Worm (Caenorhabditis elegans) whole organism, L4 larva: ENCODE results near the gene C08F8.2.

ENCODE experiments used
- ama-1 ChIP-seq: fragments of 150-350 bp; optimal IDR thresholded peaks from 2 replicates; lab custom pipeline; 2014; ENCODE audit warnings: inconsistent platforms, mixed read lengths
- daf-8 ChIP-seq: fragments of 200-800 bp; sonication (Bioruptor generic); IDR thresholded peaks from 2 replicates; pipeline ENCODE4 v1.3.6; 2022; ENCODE audit warnings: missing genetic modification characterization, missing compliant biosample characterization
- fkh-10 ChIP-seq: fragments of 150-350 bp; optimal IDR thresholded peaks from 2 replicates; lab custom pipeline; 2014; ENCODE audit warnings: missing biosample characterization, missing genetic modification reagents, missing genetic modification characterization
- gei-8 ChIP-seq: fragments of 200-800 bp; sonication (Bioruptor generic); optimal IDR thresholded peaks from 2 replicates; lab custom pipeline; 2018; ENCODE audit warnings: mild to moderate bottlenecking, missing genetic modification characterization, missing compliant biosample characterization
- nhr-77 ChIP-seq: fragments of 150-350 bp; optimal IDR thresholded peaks from 2 replicates; lab custom pipeline; 2014; ENCODE audit warnings: missing biosample characterization, missing genetic modification characterization
- zfp-2 ChIP-seq: sonication (generic microtip); optimal IDR thresholded peaks from 2 replicates; lab custom pipeline; 2016; ENCODE audit warnings: mild to moderate bottlenecking, missing genetic modification characterization, missing compliant biosample characterization

- TF ChIP-seq ama-1 (lab: Kevin White, UChicago) (no peak), fkh-10 (GFP tag; lab: Kevin White, UChicago) (no peak), gei-8 (GFP tag; lab: Kevin White, UChicago) (no peak), zfp-2 (tag; lab: Kevin White, UChicago) (no peak), nhr-77 (tag; lab: Kevin White, UChicago) (no peak), daf-8 (GFP tag; lab: Robert Waterston, UW) (no peak)
Observed at ce11 chrIV:11159886-11160285, 9.1 kb downstream of the C08F8.2 start, which contains the start of gene mboa-4.
